Fruit fly (Drosophila melanogaster) whole organism, embryonic: Measurements from ENCODE around the gene CG43707.

ENCODE experiments used
- Adf1 ChIP-seq: fragments of 200-800 bp; sonication (Bioruptor generic); IDR thresholded peaks from 2 replicates; pipeline ENCODE4 v1.3.6; 2022; ENCODE audit warnings: missing biosample characterization, missing genetic modification characterization
- B-H2 ChIP-seq: fragments of 200-800 bp; sonication (Bioruptor generic); optimal IDR thresholded peaks from 2 replicates; lab custom pipeline; 2018; ENCODE audit warnings: missing biosample characterization, mild to moderate bottlenecking, missing genetic modification characterization
- CG10366 ChIP-seq: fragments of 200-800 bp; sonication (Bioruptor generic); IDR thresholded peaks from 2 replicates; pipeline ENCODE4 v1.3.6; 2022; ENCODE audit warnings: missing biosample characterization, missing genetic modification characterization
- CG10565 ChIP-seq: fragments of 200-800 bp; sonication (Bioruptor generic); optimal IDR thresholded peaks from 3 replicates; lab custom pipeline; 2016; ENCODE audit warnings: missing biosample characterization, mild to moderate bottlenecking, missing genetic modification characterization
- CG12219 ChIP-seq: fragments of 200-800 bp; sonication (Bioruptor generic); optimal IDR thresholded peaks from 3 replicates; lab custom pipeline; 2018; ENCODE audit warnings: missing biosample characterization, mild to moderate bottlenecking, missing genetic modification characterization
- CG13296 ChIP-seq: fragments of 200-800 bp; sonication (Bioruptor generic); optimal IDR thresholded peaks from 3 replicates; lab custom pipeline; 2018; ENCODE audit warnings: missing biosample characterization, mild to moderate bottlenecking, missing genetic modification characterization
- CG15479 ChIP-seq: fragments of 200-800 bp; sonication (Bioruptor generic); optimal IDR thresholded peaks from 3 replicates; lab custom pipeline; 2019; ENCODE audit warnings: missing biosample characterization, mild to moderate bottlenecking, missing genetic modification characterization, moderate library complexity
- CG16813 ChIP-seq: fragments of 200-800 bp; sonication (Bioruptor generic); IDR thresholded peaks from 3 replicates; pipeline ENCODE4 v1.3.6; 2022; ENCODE audit warnings: missing biosample characterization, missing genetic modification characterization; ENCODE audit not compliant: partially characterized antibody
- CG17568 ChIP-seq: fragments of 200-800 bp; sonication (Bioruptor generic); optimal IDR thresholded peaks from 2 replicates; lab custom pipeline; 2018; ENCODE audit warnings: missing biosample characterization, mild to moderate bottlenecking, missing genetic modification characterization, moderate library complexity
- CG18011 ChIP-seq: fragments of 200-800 bp; sonication (Bioruptor generic); optimal IDR thresholded peaks from 2 replicates; lab custom pipeline; 2017; ENCODE audit warnings: missing biosample characterization, missing genetic modification characterization, mild to moderate bottlenecking, moderate library complexity, missing genotype
- CG2120 ChIP-seq: fragments of 200-800 bp; sonication (Bioruptor generic); optimal IDR thresholded peaks from 3 replicates; lab custom pipeline; 2016; ENCODE audit warnings: missing biosample characterization, missing genetic modification characterization
- CG3163 ChIP-seq: fragments of 200-800 bp; sonication (Bioruptor generic); optimal IDR thresholded peaks from 3 replicates; lab custom pipeline; 2016; ENCODE audit warnings: missing biosample characterization, missing genetic modification characterization
- CG32772 ChIP-seq: fragments of 200-800 bp; sonication (Bioruptor generic); IDR thresholded peaks from 2 replicates; pipeline ENCODE4 v1.3.6; 2022; ENCODE audit warnings: missing biosample characterization, missing genetic modification characterization
- CG4730 ChIP-seq: fragments of 200-800 bp; sonication (Bioruptor generic); IDR thresholded peaks from 2 replicates; pipeline ENCODE4 v1.3.6; 2022; ENCODE audit warnings: missing biosample characterization, missing genetic modification characterization
- CG6689 ChIP-seq: fragments of 200-800 bp; sonication (Bioruptor generic); IDR thresholded peaks from 2 replicates; pipeline ENCODE4 v1.3.6; 2022; ENCODE audit warnings: missing biosample characterization, missing genetic modification characterization
- CG8388 ChIP-seq: fragments of 200-800 bp; sonication (Bioruptor generic); optimal IDR thresholded peaks from 2 replicates; lab custom pipeline; 2019; ENCODE audit warnings: missing biosample characterization, mild to moderate bottlenecking, missing genetic modification characterization, moderate library complexity
- CG9727 ChIP-seq: fragments of 200-800 bp; sonication (Bioruptor generic); optimal IDR thresholded peaks from 3 replicates; lab custom pipeline; 2017; ENCODE audit warnings: missing biosample characterization, mild to moderate bottlenecking, missing genetic modification characterization
- D19B ChIP-seq: fragments of 200-800 bp; sonication (Bioruptor generic); optimal IDR thresholded peaks from 2 replicates; lab custom pipeline; 2017; ENCODE audit warnings: missing biosample characterization, mild to moderate bottlenecking, missing genetic modification characterization
- Dbx ChIP-seq: fragments of 200-800 bp; sonication (Bioruptor generic); IDR thresholded peaks from 3 replicates; pipeline ENCODE4 v1.3.6; 2022; ENCODE audit warnings: missing biosample characterization, missing genetic modification characterization
- Fer2 ChIP-seq: fragments of 200-800 bp; sonication (Bioruptor generic); optimal IDR thresholded peaks from 2 replicates; lab custom pipeline; 2018; ENCODE audit warnings: missing biosample characterization, mild to moderate bottlenecking, missing genetic modification characterization, moderate library complexity
- Hand ChIP-seq: fragments of 200-800 bp; sonication (Bioruptor generic); optimal IDR thresholded peaks from 2 replicates; lab custom pipeline; 2017; ENCODE audit warnings: mild to moderate bottlenecking, missing biosample characterization, missing genetic modification reagents, missing genetic modification characterization
- Hmr ChIP-seq: fragments of 200-800 bp; sonication (Bioruptor generic); optimal IDR thresholded peaks from 3 replicates; lab custom pipeline; 2017; ENCODE audit warnings: mild to moderate bottlenecking, missing biosample characterization, missing genetic modification reagents, missing genetic modification characterization
- Lim3 ChIP-seq: fragments of 200-800 bp; sonication (Bioruptor generic); IDR thresholded peaks from 2 replicates; pipeline ENCODE4 v1.3.6; 2022; ENCODE audit warnings: missing biosample characterization, missing genetic modification characterization
- Med ChIP-seq: fragments of 200-800 bp; sonication (Bioruptor generic); peaks from one replicate; lab custom pipeline; 2016; ENCODE audit warnings: missing biosample characterization, missing genetic modification characterization, mild to moderate bottlenecking, inconsistent platforms, moderate library complexity
- Mes4 ChIP-seq: fragments of 200-800 bp; sonication (Bioruptor generic); optimal IDR thresholded peaks from 2 replicates; lab custom pipeline; 2016; ENCODE audit warnings: missing biosample characterization, missing genetic modification characterization
- Poxn ChIP-seq: fragments of 200-800 bp; sonication (Bioruptor generic); IDR thresholded peaks from 2 replicates; pipeline ENCODE4 v1.3.6; 2022; ENCODE audit warnings: missing biosample characterization, missing genetic modification characterization
- Sry-β ChIP-seq: fragments of 200-800 bp; sonication (Bioruptor generic); optimal IDR thresholded peaks from 2 replicates; lab custom pipeline; 2018; ENCODE audit warnings: missing biosample characterization, mild to moderate bottlenecking, missing genetic modification characterization, moderate library complexity
- Trl ChIP-seq, 3 experiments: fragments of >200 bp in 2 of 3; fragments of 200-800 bp in 1 of 3; sonication (Bioruptor generic) in 1 of 3; optimal IDR thresholded peaks; 2 replicates in 1 of 3; 3 replicates in 2 of 3; lab custom pipeline; 2016 to 2017; ENCODE audit warnings: missing biosample characterization in 1 of 3, missing genetic modification characterization in 1 of 3
- al ChIP-seq: fragments of 200-800 bp; sonication (Bioruptor generic); IDR thresholded peaks from 2 replicates; pipeline ENCODE4 v1.3.6; 2022; ENCODE audit warnings: missing biosample characterization, missing genetic modification characterization
- bbx ChIP-seq: fragments of 200-800 bp; sonication (Bioruptor generic); IDR thresholded peaks from 2 replicates; pipeline ENCODE4 v1.3.6; 2022; ENCODE audit warnings: missing biosample characterization, missing genetic modification characterization; ENCODE audit not compliant: partially characterized antibody
- btn ChIP-seq: fragments of 200-800 bp; sonication (Bioruptor generic); optimal IDR thresholded peaks from 2 replicates; lab custom pipeline; 2016; ENCODE audit warnings: missing biosample characterization, missing genetic modification characterization
- cg ChIP-seq: fragments of 200-800 bp; sonication (Bioruptor generic); optimal IDR thresholded peaks from 3 replicates; lab custom pipeline; 2019; ENCODE audit warnings: missing biosample characterization, mild to moderate bottlenecking, missing genetic modification characterization, moderate library complexity
- chm ChIP-seq: fragments of 200-800 bp; sonication (Bioruptor generic); IDR thresholded peaks from 2 replicates; pipeline ENCODE4 v1.3.6; 2022; ENCODE audit warnings: missing biosample characterization, missing genetic modification characterization
- corto ChIP-seq: fragments of 200-800 bp; sonication (Bioruptor generic); optimal IDR thresholded peaks from 2 replicates; lab custom pipeline; 2016; ENCODE audit warnings: missing biosample characterization, mild to moderate bottlenecking, missing genetic modification characterization, moderate library complexity
- crc ChIP-seq: fragments of 200-800 bp; sonication (Bioruptor generic); optimal IDR thresholded peaks from 2 replicates; lab custom pipeline; 2016; ENCODE audit warnings: missing biosample characterization, missing genetic modification characterization
- gce ChIP-seq: fragments of 200-800 bp; sonication (Bioruptor generic); IDR thresholded peaks from 3 replicates; pipeline ENCODE4 v1.3.6; 2022; ENCODE audit warnings: missing biosample characterization, missing genetic modification characterization
- nau ChIP-seq: fragments of 200-800 bp; sonication (Bioruptor generic); optimal IDR thresholded peaks from 3 replicates; lab custom pipeline; 2017; ENCODE audit warnings: missing biosample characterization, mild to moderate bottlenecking, missing genetic modification characterization, missing genetic modification reagents
- org-1 ChIP-seq: fragments of 200-800 bp; sonication (Bioruptor generic); optimal IDR thresholded peaks from 2 replicates; lab custom pipeline; 2017; ENCODE audit warnings: missing biosample characterization, missing genetic modification characterization
- pnt ChIP-seq: fragments of 200-800 bp; sonication (Bioruptor generic); optimal IDR thresholded peaks from 3 replicates; lab custom pipeline; 2016; ENCODE audit warnings: missing biosample characterization, missing genetic modification characterization
- pros ChIP-seq: fragments of 200-800 bp; sonication (Bioruptor generic); optimal IDR thresholded peaks from 3 replicates; lab custom pipeline; 2019; ENCODE audit warnings: missing biosample characterization, mild to moderate bottlenecking, missing genetic modification characterization, moderate library complexity
- sens ChIP-seq: fragments of 200-800 bp; sonication (Bioruptor generic); peaks from one replicate; lab custom pipeline; 2016; ENCODE audit warnings: missing biosample characterization, missing genetic modification characterization
- seq ChIP-seq: fragments of 200-800 bp; sonication (Bioruptor generic); IDR thresholded peaks from 2 replicates; pipeline ENCODE4 v1.3.6; 2022; ENCODE audit warnings: missing biosample characterization, missing genetic modification characterization
- sisA ChIP-seq: fragments of 200-800 bp; sonication (Bioruptor generic); IDR thresholded peaks from 2 replicates; pipeline ENCODE4 v1.3.6; 2022; ENCODE audit warnings: missing biosample characterization, missing genetic modification characterization
- slp2 ChIP-seq: fragments of 200-800 bp; sonication (Bioruptor generic); optimal IDR thresholded peaks from 2 replicates; lab custom pipeline; 2016; ENCODE audit warnings: missing biosample characterization, missing genetic modification characterization
- sr ChIP-seq: fragments of 200-800 bp; sonication (Bioruptor generic); IDR thresholded peaks from 3 replicates; pipeline ENCODE4 v1.3.6; 2022; ENCODE audit warnings: missing biosample characterization, missing genetic modification characterization
- ssp ChIP-seq: fragments of 200-800 bp; sonication (Bioruptor generic); IDR thresholded peaks from 2 replicates; pipeline ENCODE4 v1.3.6; 2022; ENCODE audit warnings: missing biosample characterization, missing genetic modification characterization
- tgo ChIP-seq: fragments of 200-800 bp; sonication (Bioruptor generic); IDR thresholded peaks from 3 replicates; pipeline ENCODE4 v1.3.6; 2022; ENCODE audit warnings: missing biosample characterization, missing genetic modification characterization
- zf30C ChIP-seq: fragments of 200-800 bp; sonication (Bioruptor generic); optimal IDR thresholded peaks from 3 replicates; lab custom pipeline; 2018; ENCODE audit warnings: missing biosample characterization, mild to moderate bottlenecking, missing genetic modification characterization

Gene CG43707

dm6 chr2L:3806197-3807030 lies 49.4 kb downstream of the CG43707 start (continued):
- TF ChIP-seq Lim3 (GFP tag; lab: Robert Waterston, UW) (no peak), pnt (GFP tag; lab: Kevin White, UChicago) (no peak), org-1 (no peak), Poxn (no peak), pros (GFP tag; lab: Kevin White, UChicago) (peak; percentile 44), cg (GFP tag; lab: Kevin White, UChicago) (peak; percentile 40), CG12219 (GFP tag; lab: Kevin White, UChicago) (no peak), CG6689 (GFP tag; lab: Robert Waterston, UW) (no peak), CG9727 (GFP tag; lab: Kevin White, UChicago) (no peak), nau (GFP tag; lab: Kevin White, UChicago) (no peak), ssp (no peak), Mes4 (GFP tag; lab: Kevin White, UChicago) (no peak), CG18011 (GFP tag; lab: Kevin White, UChicago) (no peak), CG10565 (GFP tag; lab: Kevin White, UChicago) (no peak), D19B (GFP tag; lab: Kevin White, UChicago) (no peak), gce (GFP tag; lab: Robert Waterston, UW) (no peak), sr (peak; percentile 63; the same call in 2 of the 3 replicates), crc (GFP tag; lab: Kevin White, UChicago) (no peak), Fer2 (tag; lab: Kevin White, UChicago) (no peak), Med (peak; percentile 57), chm (GFP tag; lab: Robert Waterston, UW) (no peak), Trl (optimal IDR thresholded peaks at IDR 0.05; lab: Kevin White, UChicago) (peak; percentile 58 to 71), Trl (GFP tag; optimal IDR thresholded peaks at IDR 0.05; lab: Kevin White, UChicago) (no peak), Adf1 (GFP tag; lab: Robert Waterston, UW) (peak; percentile 83), CG3163 (GFP tag; lab: Kevin White, UChicago) (peak; percentile 19), CG15479 (GFP tag; lab: Kevin White, UChicago) (peak; percentile 80), zf30C (GFP tag; lab: Kevin White, UChicago) (peak; percentile 3)

dm6 chr2L:3813255-3813875 lies 56.3 kb downstream of the CG43707 start, which contains the start of gene CG3407:
TSS of gene CG3407 (minus strand) at chr2L:3813410.
- peak; percentile 76 for TF ChIP-seq sens (GFP tag; lab: Kevin White, UChicago)
- TF ChIP-seq al, result peak; percentile 13; the same call in 1 of the 2 replicates
- TF ChIP-seq Dbx (GFP tag; lab: Robert Waterston, UW), result peak; percentile 42; the same call in 1 of the 3 replicates
- TF ChIP-seq Sry-β (GFP tag; lab: Kevin White, UChicago), result no peak
- peak; percentile 54 for TF ChIP-seq B-H2 (GFP tag; lab: Kevin White, UChicago)
- TF ChIP-seq tgo (GFP tag; lab: Robert Waterston, UW), result no peak
- TF ChIP-seq CG2120 (GFP tag; lab: Kevin White, UChicago), result peak; percentile 78
- no peak for TF ChIP-seq Hand
- TF ChIP-seq CG13296, result no peak
- peak; percentile 76 for TF ChIP-seq bbx (GFP tag; lab: Robert Waterston, UW)
- no peak for TF ChIP-seq CG10366
- TF ChIP-seq CG32772 (GFP tag; lab: Robert Waterston, UW), result no peak
- TF ChIP-seq CG16813, result peak; percentile 60
- TF ChIP-seq CG8388 (GFP tag; lab: Kevin White, UChicago), result no peak
- TF ChIP-seq Hmr (GFP tag; lab: Kevin White, UChicago), result peak; percentile 69
- peak; percentile 40 for TF ChIP-seq sisA (GFP tag; lab: Robert Waterston, UW)
- no peak for TF ChIP-seq corto (GFP tag; lab: Kevin White, UChicago)
- TF ChIP-seq slp2 (GFP tag; lab: Kevin White, UChicago), result peak; percentile 33
- no peak for TF ChIP-seq seq (GFP tag; lab: Robert Waterston, UW)
- no peak for TF ChIP-seq CG4730 (GFP tag; lab: Robert Waterston, UW)
- no peak for TF ChIP-seq CG17568 (GFP tag; lab: Kevin White, UChicago)
- no peak for TF ChIP-seq nau (GFP tag; lab: Kevin White, UChicago)
- TF ChIP-seq btn, result no peak
